1 worm cellular context compared by ENCODE assay signal in the genomic region with DNA sequence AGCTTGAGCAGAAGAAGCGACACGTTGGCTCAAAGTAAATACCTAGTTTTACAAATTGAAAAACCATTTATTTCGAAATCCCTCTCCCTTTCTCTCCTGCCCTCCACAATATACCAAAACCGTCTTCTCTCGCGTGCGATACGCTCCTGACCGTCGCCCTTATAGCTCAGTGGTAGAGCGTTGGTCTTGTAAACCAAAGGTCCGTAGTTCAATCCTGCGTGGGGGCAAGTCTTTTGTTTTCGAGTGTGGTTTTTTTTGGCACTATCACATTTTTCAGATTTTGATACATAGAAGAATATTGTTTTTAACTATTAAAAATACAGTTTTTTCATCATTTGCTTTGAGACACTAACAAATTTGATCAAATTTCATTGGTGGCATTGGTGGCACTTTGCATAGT.
A peak's percentile ranks its signal among the peaks of the same experiment; 100 is the strongest.
TF ChIP-seq lines count a peak whose summit lies in the region.

No protein-coding gene starts in this region.

TF ChIP-seq in whole organism, L4 larva, 104 proteins besides CTCF, POLR2A, EP300 and RAD21 (continued from another document):
- TF ChIP-seq dmd-8 (GFP tag; IDR thresholded peaks at IDR 0.05; lab: Robert Waterston, UW) (peak; percentile 87), F26F4.8 (GFP tag; conservative IDR thresholded peaks at IDR 0.05; lab: Robert Waterston, UW) (peak; percentile 85), zfp-2 (tag; optimal IDR thresholded peaks at IDR 0.05; lab: Kevin White, UChicago) (peak; percentile 8), lim-7 (GFP tag; IDR thresholded peaks at IDR 0.05; lab: Robert Waterston, UW) (peak; percentile 84), unc-130 (GFP tag; optimal IDR thresholded peaks at IDR 0.05; lab: Kevin White, UChicago) (peak; percentile 44), zag-1 (tag; optimal IDR thresholded peaks at IDR 0.05; lab: Kevin White, UChicago) (no peak), ztf-7 (tag; optimal IDR thresholded peaks at IDR 0.05; lab: Kevin White, UChicago) (no peak), mdt-29 (GFP tag; IDR thresholded peaks at IDR 0.05; lab: Robert Waterston, UW) (peak; percentile 67; the same call in 1 of the 2 replicates), T20F7.1 (GFP tag; optimal IDR thresholded peaks at IDR 0.05; lab: Kevin White, UChicago) (peak; percentile 17), nhr-48 (tag; optimal IDR thresholded peaks at IDR 0.05; lab: Kevin White, UChicago) (peak; percentile 45), ceh-20 (GFP tag; IDR thresholded peaks at IDR 0.05; lab: Robert Waterston, UW) (peak; percentile 48; the same call in 1 of the 2 replicates), nhr-41 (GFP tag; IDR thresholded peaks at IDR 0.05; lab: Robert Waterston, UW) (0 out of 2 replicates have a peak, but pooled peaks have one; percentile 12), pha-4 (GFP tag; IDR thresholded peaks at IDR 0.05; lab: Robert Waterston, UW) (peak; percentile 70; the same call in 1 of the 2 replicates), pha-4 (tag; optimal IDR thresholded peaks at IDR 0.05; lab: Kevin White, UChicago) (no peak), vab-7 (GFP tag; IDR thresholded peaks at IDR 0.05; lab: Robert Waterston, UW) (peak; percentile 67), snpc-1.2 (GFP tag; IDR thresholded peaks at IDR 0.05; lab: Robert Waterston, UW) (peak; percentile 83), T26A8.4 (GFP tag; IDR thresholded peaks at IDR 0.05; lab: Robert Waterston, UW) (no peak; the same call in none of the 2 replicates), daf-16 (GFP tag; optimal IDR thresholded peaks at IDR 0.05; lab: Kevin White, UChicago) (peak; percentile 26 to 74), daf-16 (tag; optimal IDR thresholded peaks at IDR 0.05; lab: Kevin White, UChicago) (no peak), hlh-30 (tag; optimal IDR thresholded peaks at IDR 0.05; lab: Kevin White, UChicago; ENCODE audit: insufficient read depth) (peak; percentile 4)
